Fruit fly (Drosophila melanogaster) whole organism: ENCODE data around the gene Cngl.

Experiments
- CG8478 ChIP-seq: fragments of >200 bp; optimal IDR thresholded peaks from 2 replicates; lab custom pipeline; 2018; ENCODE audit warnings: inconsistent platforms
- Dll ChIP-seq: fragments of >200 bp; optimal IDR thresholded peaks from 2 replicates; lab custom pipeline; 2017
- EcR ChIP-seq, 2 experiments: fragments of >200 bp; optimal IDR thresholded peaks; 2 replicates each; lab custom pipeline; 2017; ENCODE audit warnings: missing biosample characterization in 2 of 2, missing genetic modification characterization in 2 of 2, missing genetic modification reagents in 2 of 2
- pan ChIP-seq: fragments of >200 bp; optimal IDR thresholded peaks from 2 replicates; lab custom pipeline; 2017
- psq ChIP-seq: fragments of >200 bp; optimal IDR thresholded peaks from 2 replicates; lab custom pipeline; 2017
- usp ChIP-seq: fragments of >200 bp; optimal IDR thresholded peaks from 2 replicates; lab custom pipeline; 2017; ENCODE audit warnings: missing biosample characterization, missing genetic modification characterization, mixed read lengths

The Cngl gene

dm6 chrX:15385176-15386056 is 55.6 kb downstream of the Cngl start, which contains the start of gene CG9164:
Gene CG9164 (minus strand): TSS chrX:15385441.
- TF ChIP-seq usp, result no peak
- TF ChIP-seq Dll, result no peak
- no peak for TF ChIP-seq EcR (GFP tag; optimal IDR thresholded peaks at IDR 0.05; lab: Kevin White, UChicago)
- no peak for TF ChIP-seq pan (lab: Kevin White, UChicago)
- TF ChIP-seq CG8478 (lab: Kevin White, UChicago), result no peak
- TF ChIP-seq psq, result no peak

dm6 chrX:15383513-15384373 is 57.3 kb downstream of the Cngl start:
- TF ChIP-seq EcR (GFP tag; optimal IDR thresholded peaks at IDR 0.05; lab: Kevin White, UChicago), result no peak
- TF ChIP-seq pan (lab: Kevin White, UChicago), result no peak
- TF ChIP-seq usp, result no peak
- TF ChIP-seq Dll, result no peak
- no peak for TF ChIP-seq CG8478 (lab: Kevin White, UChicago)
- no peak for TF ChIP-seq psq

DNA sequence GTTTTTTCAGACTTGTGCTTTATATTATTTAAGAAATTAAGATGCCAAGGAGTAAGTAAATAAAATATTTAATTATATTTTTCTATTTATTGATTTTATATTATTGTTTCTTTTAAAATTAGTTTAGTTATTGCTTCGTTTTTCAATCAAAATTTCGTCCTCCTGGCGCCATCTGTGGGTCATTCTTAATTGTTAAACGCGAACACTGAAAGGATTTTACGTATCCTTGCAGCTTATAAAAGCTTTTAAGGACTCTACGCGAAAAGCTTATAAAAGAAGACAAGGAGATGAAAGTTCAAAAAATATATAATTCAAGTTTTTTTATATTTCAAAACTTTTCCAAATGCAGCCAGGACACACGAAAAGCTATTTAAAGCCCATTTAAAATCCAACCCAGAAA is 60.8 kb downstream of the Cngl start:
- TF ChIP-seq pan (lab: Kevin White, UChicago) (no peak), CG8478 (lab: Kevin White, UChicago) (no peak), psq (no peak), Dll (no peak), usp (no peak), EcR (GFP tag; optimal IDR thresholded peaks at IDR 0.05; lab: Kevin White, UChicago) (no peak)

DNA sequence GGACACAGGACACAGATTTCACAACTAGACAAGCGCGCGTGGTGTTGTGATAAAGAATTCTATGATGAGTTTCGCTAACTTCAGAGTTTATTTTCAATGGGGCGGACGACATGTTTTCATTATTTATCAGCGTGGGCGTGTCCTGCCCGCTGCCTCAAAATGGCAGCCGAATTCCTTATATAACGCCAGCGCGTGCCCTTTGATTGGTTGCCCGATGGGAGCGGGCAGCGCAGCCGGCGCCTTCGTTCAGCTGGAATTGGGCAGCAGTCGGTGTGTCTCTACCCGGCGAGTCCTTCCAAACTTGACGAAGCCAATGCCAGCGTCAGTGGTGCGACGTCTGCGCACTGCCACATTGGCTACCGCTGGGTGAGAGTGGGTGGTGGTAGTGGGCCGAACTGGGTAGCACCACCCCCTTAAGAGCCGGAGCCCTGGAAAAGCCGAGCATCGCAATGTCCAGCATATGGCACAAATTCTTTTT is 62.0 kb downstream of the Cngl start, which contains the start of gene acj6:
Gene acj6, minus strand, starts transcription at position 51 of the 478 bp plus-strand sequence.
- TF ChIP-seq usp (no peak), pan (lab: Kevin White, UChicago) (no peak)

dm6 chrX:15370103-15370502 is 70.9 kb downstream of the Cngl start:
- no peak for TF ChIP-seq pan (lab: Kevin White, UChicago)
- no peak for TF ChIP-seq Dll
- no peak for TF ChIP-seq usp
- no peak for TF ChIP-seq EcR (GFP tag; optimal IDR thresholded peaks at IDR 0.05; lab: Kevin White, UChicago)
- TF ChIP-seq psq, result no peak
- TF ChIP-seq CG8478 (lab: Kevin White, UChicago), result no peak

dm6 chrX:15364467-15364866 is 76.6 kb downstream of the Cngl start:
- no peak for TF ChIP-seq EcR (GFP tag; optimal IDR thresholded peaks at IDR 0.05; lab: Kevin White, UChicago)

- no peak for TF ChIP-seq usp
- TF ChIP-seq EcR (GFP tag; optimal IDR thresholded peaks at IDR 0.05; lab: Kevin White, UChicago), result no peak
- TF ChIP-seq pan (lab: Kevin White, UChicago), result no peak
- TF ChIP-seq psq, result no peak
- TF ChIP-seq Dll, result no peak
- TF ChIP-seq CG8478 (lab: Kevin White, UChicago), result no peak
Observed at dm6 chrX:15363649-15364048, 77.4 kb downstream of the Cngl start.

dm6 chrX:15360961-15361360 is 80.1 kb downstream of the Cngl start, which contains the start of gene Pp1-13C:
Gene Pp1-13C (minus strand): TSS chrX:15361061.
- TF ChIP-seq EcR (GFP tag; optimal IDR thresholded peaks at IDR 0.05; lab: Kevin White, UChicago), result no peak
- TF ChIP-seq CG8478 (lab: Kevin White, UChicago), result no peak

- TF ChIP-seq Dll (no peak), psq (no peak)
Observed at dm6 chrX:15356410-15356809, 84.6 kb downstream of the Cngl start.

DNA sequence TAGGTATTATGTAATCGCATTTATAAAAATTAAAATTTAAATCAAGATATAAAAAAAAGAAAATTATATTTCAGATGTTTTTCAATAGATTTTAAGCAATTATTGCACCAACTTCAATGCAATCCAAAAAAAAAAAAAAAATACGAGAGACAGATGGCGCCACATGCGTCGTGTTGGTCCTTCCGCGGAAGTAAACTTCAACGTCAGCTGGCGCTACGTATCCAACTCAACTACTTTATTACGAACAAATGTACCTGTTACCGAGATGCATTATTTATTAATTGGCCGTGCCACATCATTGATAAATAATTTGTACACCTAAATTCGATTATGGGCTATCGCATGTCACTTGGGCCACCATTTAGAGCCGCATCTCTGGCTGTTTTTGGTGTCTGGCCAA is 87.4 kb downstream of the Cngl start:
- no peak for TF ChIP-seq CG8478 (lab: Kevin White, UChicago)
- TF ChIP-seq Dll, result no peak
- no peak for TF ChIP-seq psq
- no peak for TF ChIP-seq usp
- TF ChIP-seq EcR (GFP tag; optimal IDR thresholded peaks at IDR 0.05; lab: Kevin White, UChicago), result no peak
- TF ChIP-seq pan (lab: Kevin White, UChicago), result no peak

dm6 chrX:15352692-15353091 is 88.4 kb downstream of the Cngl start:
- TF ChIP-seq usp, result no peak
- no peak for TF ChIP-seq pan (lab: Kevin White, UChicago)
- no peak for TF ChIP-seq CG8478 (lab: Kevin White, UChicago)
- TF ChIP-seq EcR (GFP tag; optimal IDR thresholded peaks at IDR 0.05; lab: Kevin White, UChicago), result no peak

- no peak for TF ChIP-seq EcR (GFP tag; optimal IDR thresholded peaks at IDR 0.05; lab: Kevin White, UChicago)
- no peak for TF ChIP-seq pan (lab: Kevin White, UChicago)
- no peak for TF ChIP-seq CG8478 (lab: Kevin White, UChicago)
- TF ChIP-seq Dll, result no peak
- TF ChIP-seq usp, result no peak
- TF ChIP-seq psq, result no peak
Observed at dm6 chrX:15344473-15345331, 96.3 kb downstream of the Cngl start, which contains the start of the genes CG12608 and Prp5. Gene CG12608 (minus strand): TSS chrX:15344625. Gene Prp5 (plus strand): TSS chrX:15345169.
